Worm (Caenorhabditis elegans) whole organism, L2 larva: ENCODE measurements around the gene plep-1.

Source experiments
- ama-1 ChIP-seq: fragments of 150-350 bp; optimal IDR thresholded peaks from 2 replicates; lab custom pipeline; 2018; ENCODE audit warnings: inconsistent platforms
- ceh-16 ChIP-seq: fragments of 150-350 bp; optimal IDR thresholded peaks from 2 replicates; lab custom pipeline; 2014; ENCODE audit warnings: missing biosample characterization, missing genetic modification characterization
- fos-1 ChIP-seq: fragments of 150-350 bp; optimal IDR thresholded peaks from 2 replicates; lab custom pipeline; 2014; ENCODE audit warnings: missing biosample characterization, missing genetic modification characterization
- lin-39 ChIP-seq: fragments of 150-350 bp; optimal IDR thresholded peaks from 2 replicates; lab custom pipeline; 2014; ENCODE audit warnings: missing biosample characterization, missing genetic modification reagents, missing genetic modification characterization
- nhr-10 ChIP-seq: sonication (generic microtip); optimal IDR thresholded peaks from 2 replicates; lab custom pipeline; 2017; ENCODE audit warnings: missing biosample characterization, missing genetic modification characterization
- nhr-11 ChIP-seq: fragments of 150-350 bp; optimal IDR thresholded peaks from 2 replicates; lab custom pipeline; 2014; ENCODE audit warnings: missing biosample characterization, missing genetic modification characterization
- nhr-6 ChIP-seq: fragments of 150-350 bp; optimal IDR thresholded peaks from 2 replicates; lab custom pipeline; 2014; ENCODE audit warnings: missing biosample characterization, missing genetic modification characterization
- nhr-77 ChIP-seq: fragments of 150-350 bp; optimal IDR thresholded peaks from 2 replicates; lab custom pipeline; 2014; ENCODE audit warnings: missing biosample characterization, missing genetic modification characterization
- snpc-4 ChIP-seq: fragments of 150-350 bp; optimal IDR thresholded peaks from 2 replicates; lab custom pipeline; 2014; ENCODE audit warnings: missing biosample characterization, missing genetic modification characterization
- unc-39 ChIP-seq: fragments of 150-350 bp; optimal IDR thresholded peaks from 2 replicates; lab custom pipeline; 2014; ENCODE audit warnings: missing biosample characterization, missing genetic modification characterization
- zag-1 ChIP-seq: fragments of 150-350 bp; optimal IDR thresholded peaks from 2 replicates; lab custom pipeline; 2014; ENCODE audit warnings: missing biosample characterization, missing genetic modification characterization

DNA sequence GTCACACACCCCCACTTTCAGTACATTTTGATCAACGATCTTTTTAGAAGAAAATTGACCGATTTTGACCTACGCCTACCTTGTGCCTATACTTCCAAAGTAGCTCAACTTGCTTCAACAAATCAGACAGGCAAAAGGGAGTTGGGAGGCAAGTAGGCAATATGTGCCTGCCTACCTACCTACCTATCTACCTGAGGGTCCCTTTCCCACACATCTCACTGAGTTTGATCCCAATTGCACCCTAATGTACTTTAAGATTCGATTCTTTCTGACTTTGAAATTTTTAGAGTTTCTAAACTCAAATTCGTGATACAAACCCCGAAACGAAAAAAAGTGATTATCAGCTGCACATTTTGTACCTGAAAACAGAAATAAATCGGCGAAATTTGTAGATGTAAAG lies 44.3 kb downstream of the plep-1 start:
- no peak for TF ChIP-seq lin-39 (tag; lab: Kevin White, UChicago)
- TF ChIP-seq snpc-4, result no peak
- TF ChIP-seq nhr-6 (tag; lab: Kevin White, UChicago), result no peak
- TF ChIP-seq zag-1, result no peak
- TF ChIP-seq nhr-10 (tag; lab: Kevin White, UChicago), result no peak
- no peak for TF ChIP-seq fos-1 (tag; lab: Kevin White, UChicago)
- TF ChIP-seq ama-1, result no peak
- no peak for TF ChIP-seq nhr-77
- no peak for TF ChIP-seq nhr-11 (tag; lab: Kevin White, UChicago)
- no peak for TF ChIP-seq ceh-16 (tag; lab: Kevin White, UChicago)
- no peak for TF ChIP-seq unc-39
